Fruit fly (Drosophila melanogaster) whole organism, pupa: Measurements from ENCODE around the gene CG15014.
A peak's percentile ranks its signal among the peaks of the same experiment; 100 is the strongest.

Experiments
- CG12605 ChIP-seq: fragments of 200-800 bp; sonication (Bioruptor generic); IDR thresholded peaks from 2 replicates; pipeline ENCODE4 v1.3.6; 2022; ENCODE audit warnings: missing biosample characterization, missing genetic modification characterization
- CG13204 ChIP-seq: fragments of 200-800 bp; sonication (Bioruptor generic); optimal IDR thresholded peaks from 2 replicates; lab custom pipeline; 2018; ENCODE audit warnings: missing biosample characterization, mild to moderate bottlenecking, missing genetic modification characterization, moderate library complexity
- CG14655 ChIP-seq: fragments of 200-800 bp; sonication (Bioruptor generic); optimal IDR thresholded peaks from 3 replicates; lab custom pipeline; 2017; ENCODE audit warnings: mild to moderate bottlenecking, missing biosample characterization, missing genetic modification reagents, missing genetic modification characterization
- CG15710 ChIP-seq: fragments of 200-800 bp; sonication (Bioruptor generic); optimal IDR thresholded peaks from 2 replicates; lab custom pipeline; 2018; ENCODE audit warnings: missing biosample characterization, mild to moderate bottlenecking, missing genetic modification characterization, moderate library complexity
- CG17806 ChIP-seq: fragments of 200-800 bp; sonication (Bioruptor generic); optimal IDR thresholded peaks from 2 replicates; lab custom pipeline; 2018; ENCODE audit warnings: missing biosample characterization, mild to moderate bottlenecking, missing genetic modification characterization, moderate library complexity
- CG32121 ChIP-seq: fragments of 200-800 bp; sonication (Bioruptor generic); IDR thresholded peaks from 2 replicates; pipeline ENCODE4 v1.3.6; 2022; ENCODE audit warnings: missing biosample characterization, missing genetic modification characterization
- CG34367 ChIP-seq: fragments of 200-800 bp; sonication (Bioruptor generic); optimal IDR thresholded peaks from 2 replicates; lab custom pipeline; 2018; ENCODE audit warnings: missing biosample characterization, mild to moderate bottlenecking, missing genetic modification characterization
- CG4496 ChIP-seq: fragments of 200-800 bp; sonication (Bioruptor generic); IDR thresholded peaks from 3 replicates; pipeline ENCODE4 v1.3.6; 2022; ENCODE audit warnings: missing biosample characterization, missing genetic modification characterization
- CG8159 ChIP-seq: fragments of 200-800 bp; sonication (Bioruptor generic); optimal IDR thresholded peaks from 3 replicates; lab custom pipeline; 2018; ENCODE audit warnings: missing biosample characterization, mild to moderate bottlenecking, missing genetic modification characterization, moderate library complexity
- CG8301 ChIP-seq: fragments of 200-800 bp; sonication (Bioruptor generic); optimal IDR thresholded peaks from 2 replicates; lab custom pipeline; 2018; ENCODE audit warnings: missing biosample characterization, mild to moderate bottlenecking, missing genetic modification characterization
- CG9948 ChIP-seq: fragments of 200-800 bp; sonication (Bioruptor generic); optimal IDR thresholded peaks from 2 replicates; lab custom pipeline; 2018; ENCODE audit warnings: missing biosample characterization, mild to moderate bottlenecking, missing genetic modification characterization, moderate library complexity
- D1 ChIP-seq: fragments of 200-800 bp; sonication (Bioruptor generic); optimal IDR thresholded peaks from 2 replicates; lab custom pipeline; 2018; ENCODE audit warnings: missing biosample characterization, mild to moderate bottlenecking, missing genetic modification characterization, moderate library complexity
- EcR ChIP-seq: fragments of 200-800 bp; sonication (Bioruptor generic); optimal IDR thresholded peaks from 3 replicates; lab custom pipeline; 2019; ENCODE audit warnings: missing biosample characterization, missing genetic modification characterization, mild to moderate bottlenecking, moderate library complexity, missing genetic modification reagents
- Ets98B ChIP-seq: fragments of 200-800 bp; sonication (Bioruptor generic); IDR thresholded peaks from 2 replicates; pipeline ENCODE4 v1.3.6; 2022; ENCODE audit warnings: missing biosample characterization, missing genetic modification characterization
- Pif1A ChIP-seq: fragments of 200-800 bp; sonication (Bioruptor generic); optimal IDR thresholded peaks from 3 replicates; lab custom pipeline; 2016; ENCODE audit warnings: missing biosample characterization, missing genetic modification characterization
- Pif1B ChIP-seq: fragments of 200-800 bp; sonication (Bioruptor generic); optimal IDR thresholded peaks from 3 replicates; lab custom pipeline; 2016; ENCODE audit warnings: missing biosample characterization, missing genetic modification characterization
- Snoo ChIP-seq: fragments of 200-800 bp; sonication (Bioruptor generic); optimal IDR thresholded peaks from 3 replicates; lab custom pipeline; 2017; ENCODE audit warnings: missing biosample characterization, mild to moderate bottlenecking, missing genetic modification characterization, inconsistent platforms
- fd96Ca ChIP-seq: fragments of 200-800 bp; sonication (Bioruptor generic); IDR thresholded peaks from 3 replicates; pipeline ENCODE4 v1.3.6; 2022; ENCODE audit warnings: missing biosample characterization, missing genetic modification characterization
- gl ChIP-seq: fragments of 200-800 bp; sonication (Bioruptor generic); optimal IDR thresholded peaks from 2 replicates; lab custom pipeline; 2018; ENCODE audit warnings: missing biosample characterization, mild to moderate bottlenecking, missing genetic modification characterization
- rn ChIP-seq: fragments of 200-800 bp; sonication (Bioruptor generic); IDR thresholded peaks from 2 replicates; pipeline ENCODE4 v1.3.6; 2022; ENCODE audit warnings: missing biosample characterization, missing genetic modification characterization

Gene CG15014

DNA sequence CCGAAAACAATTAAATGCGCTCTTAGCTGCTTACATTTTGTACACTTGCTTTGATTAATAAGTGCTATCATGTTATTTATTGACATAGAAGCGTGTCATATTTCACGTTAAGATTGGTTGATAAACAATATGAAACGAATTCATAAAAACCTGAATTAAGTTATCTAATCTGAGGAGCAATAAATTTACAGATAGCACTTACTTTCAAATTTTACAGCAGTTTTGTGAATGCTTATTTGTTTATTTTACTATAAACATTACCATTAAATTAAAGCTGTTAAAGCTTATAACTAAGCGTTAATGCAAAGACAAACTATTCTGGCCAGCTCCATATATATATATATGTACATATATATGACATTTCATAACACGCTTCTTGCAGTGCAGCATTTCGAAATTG lies 20.0 kb downstream of the CG15014 start:
- no peak for TF ChIP-seq CG4496 (GFP tag; lab: Robert Waterston, UW)
- 0 out of 2 replicates have a peak, but pooled peaks have one; percentile 18 for TF ChIP-seq Ets98B (GFP tag; lab: Robert Waterston, UW)

dm6 chr3L:4296760-4297159 lies 25.3 kb downstream of the CG15014 start:
- TF ChIP-seq CG9948 (tag; lab: Kevin White, UChicago) = no peak

DNA sequence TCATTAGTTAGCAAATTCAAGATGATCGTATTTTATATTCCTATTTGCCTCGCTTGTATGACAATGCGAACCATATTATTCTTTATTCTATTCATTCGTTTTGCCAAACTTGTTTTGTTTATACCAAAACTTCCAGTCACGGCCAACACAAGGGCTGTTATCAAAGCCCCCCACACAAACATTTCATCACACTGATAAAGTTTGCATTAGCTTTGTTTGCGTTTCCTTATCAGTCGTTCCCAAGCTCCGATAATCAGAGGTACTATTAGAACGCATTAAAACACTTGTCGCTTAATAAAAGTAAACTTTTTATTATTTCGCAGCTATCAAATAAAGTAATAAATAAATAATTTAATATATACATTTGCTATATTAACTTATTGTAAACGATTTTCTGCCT lies 28.3 kb downstream of the CG15014 start:
- TF ChIP-seq CG12605 (no peak), Snoo (no peak), gl (tag; lab: Kevin White, UChicago) (no peak), CG32121 (GFP tag; lab: Robert Waterston, UW) (no peak), CG14655 (GFP tag; lab: Kevin White, UChicago) (no peak)
- TF ChIP-seq, all 21 proteins: peak for 0

DNA sequence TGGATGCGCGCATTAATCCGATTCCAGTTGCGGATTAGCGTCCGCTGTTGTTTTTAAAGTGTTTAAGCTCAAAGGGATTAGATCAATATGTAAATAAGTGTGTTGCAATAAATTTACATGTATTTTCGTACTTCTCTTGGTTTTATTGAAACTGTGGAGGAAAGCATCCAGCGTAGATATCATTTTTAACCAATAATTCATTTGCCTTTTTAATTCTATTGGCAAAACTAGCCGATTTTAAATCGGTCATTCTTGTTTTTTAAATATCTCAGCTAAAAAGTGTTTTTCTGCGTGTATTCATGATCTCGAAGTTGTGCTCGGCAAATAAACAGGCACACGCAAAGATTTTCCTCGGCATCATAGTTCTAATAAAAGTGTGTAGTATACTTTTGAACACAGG lies 28.8 kb downstream of the CG15014 start:
- no peak for TF ChIP-seq CG32121 (GFP tag; lab: Robert Waterston, UW)
- TF ChIP-seq CG4496 (GFP tag; lab: Robert Waterston, UW) = 0 out of 3 replicates have a peak, but pooled peaks have one; percentile 12

dm6 chr3L:4292120-4292697 lies 29.9 kb downstream of the CG15014 start, which contains the start of the genes CG15012 and Fdx2:
CG15012 (minus strand) TSS chr3L:4292246.
Fdx2 (plus strand) TSS chr3L:4292482.
- peak; percentile 7 for TF ChIP-seq CG17806 (tag; lab: Kevin White, UChicago)
- TF ChIP-seq Pif1B (GFP tag; lab: Kevin White, UChicago) = no peak
- peak; percentile 16 for TF ChIP-seq CG15710 (tag; lab: Kevin White, UChicago)
- TF ChIP-seq CG13204 (GFP tag; lab: Kevin White, UChicago) = no peak

dm6 chr3L:4288591-4289056 lies 33.4 kb downstream of the CG15014 start, which contains the start of gene Hexo1:
Hexo1 (plus strand) TSS chr3L:4288641.
- TF ChIP-seq CG8301 (tag; lab: Kevin White, UChicago) (peak; percentile 55), Ets98B (GFP tag; lab: Robert Waterston, UW) (peak; percentile 52), CG13204 (GFP tag; lab: Kevin White, UChicago) (no peak), CG34367 (tag; lab: Kevin White, UChicago) (peak; percentile 53), CG17806 (tag; lab: Kevin White, UChicago) (peak; percentile 49), EcR (GFP tag; lab: Kevin White, UChicago) (peak; percentile 95), CG12605 (peak; percentile 58; the same call in 1 of the 2 replicates), Pif1B (GFP tag; lab: Kevin White, UChicago) (no peak), Pif1A (no peak), CG8159 (tag; lab: Kevin White, UChicago) (peak; percentile 68), CG4496 (GFP tag; lab: Robert Waterston, UW) (0 out of 3 replicates have a peak, but pooled peaks have one; percentile 30), CG32121 (GFP tag; lab: Robert Waterston, UW) (peak; percentile 38; the same call in 1 of the 2 replicates), fd96Ca (no peak), CG15710 (tag; lab: Kevin White, UChicago) (peak; percentile 65), gl (tag; lab: Kevin White, UChicago) (peak; percentile 40), rn (GFP tag; lab: Robert Waterston, UW) (no peak), Snoo (peak; percentile 65), CG9948 (tag; lab: Kevin White, UChicago) (peak; percentile 44)

- TF ChIP-seq EcR (GFP tag; lab: Kevin White, UChicago) = peak; percentile 53
- TF ChIP-seq CG17806 (tag; lab: Kevin White, UChicago) = peak; percentile 25
- TF ChIP-seq CG4496 (GFP tag; lab: Robert Waterston, UW) = 0 out of 3 replicates have a peak, but pooled peaks have one; percentile 29
- peak; percentile 65 for TF ChIP-seq Ets98B (GFP tag; lab: Robert Waterston, UW)
- no peak for TF ChIP-seq CG8159 (tag; lab: Kevin White, UChicago)
- peak; percentile 14; the same call in 1 of the 2 replicates for TF ChIP-seq CG32121 (GFP tag; lab: Robert Waterston, UW)
- no peak for TF ChIP-seq CG14655 (GFP tag; lab: Kevin White, UChicago)
- TF ChIP-seq D1 (tag; lab: Kevin White, UChicago) = no peak
These were observed 35.3 kb downstream of the CG15014 start, which contains the start of gene TfIIEbeta for dm6 chr3L:4286784-4287183. TfIIEbeta (plus strand) TSS chr3L:4287038.
